Fruit fly (Drosophila melanogaster) whole organism, embryonic: ENCODE data around the gene ato.
A peak's percentile ranks its signal among the peaks of the same experiment; 100 is the strongest.

Experiments
- Abd-B ChIP-seq: fragments of 200-800 bp; sonication (Bioruptor generic); optimal IDR thresholded peaks from 2 replicates; lab custom pipeline; 2018; ENCODE audit warnings: missing biosample characterization, mild to moderate bottlenecking, missing genetic modification characterization, moderate library complexity
- Aef1 ChIP-seq: fragments of 200-800 bp; sonication (Bioruptor generic); IDR thresholded peaks from 3 replicates; pipeline ENCODE4 v1.3.6; 2022; ENCODE audit warnings: missing biosample characterization, missing genetic modification characterization
- Antp ChIP-seq: fragments of 200-800 bp; sonication (Bioruptor generic); optimal IDR thresholded peaks from 3 replicates; lab custom pipeline; 2016; ENCODE audit warnings: missing biosample characterization, missing genetic modification characterization
- BEAF-32 ChIP-seq: fragments of 200-800 bp; sonication (Bioruptor generic); optimal IDR thresholded peaks from 3 replicates; lab custom pipeline; 2017; ENCODE audit warnings: missing biosample characterization, missing genetic modification characterization, mild to moderate bottlenecking, moderate library complexity, missing genetic modification reagents
- CG10462 ChIP-seq: fragments of 200-800 bp; sonication (Bioruptor generic); optimal IDR thresholded peaks from 2 replicates; lab custom pipeline; 2016; ENCODE audit warnings: missing biosample characterization, missing genetic modification characterization
- CG10565 ChIP-seq: fragments of 200-800 bp; sonication (Bioruptor generic); optimal IDR thresholded peaks from 3 replicates; lab custom pipeline; 2016; ENCODE audit warnings: missing biosample characterization, mild to moderate bottlenecking, missing genetic modification characterization
- CG11456 ChIP-seq: fragments of 200-800 bp; sonication (Bioruptor generic); IDR thresholded peaks from 3 replicates; pipeline ENCODE4 v1.3.6; 2022; ENCODE audit warnings: missing biosample characterization, missing genetic modification characterization
- CG11695 ChIP-seq: fragments of 200-800 bp; sonication (Bioruptor generic); IDR thresholded peaks from 3 replicates; pipeline ENCODE4 v1.3.6; 2022; ENCODE audit warnings: missing biosample characterization, missing genetic modification characterization
- CG12104 ChIP-seq: fragments of 200-800 bp; sonication (Bioruptor generic); optimal IDR thresholded peaks from 3 replicates; lab custom pipeline; 2016; ENCODE audit warnings: missing biosample characterization, missing genetic modification characterization
- CG12219 ChIP-seq: fragments of 200-800 bp; sonication (Bioruptor generic); optimal IDR thresholded peaks from 3 replicates; lab custom pipeline; 2018; ENCODE audit warnings: missing biosample characterization, mild to moderate bottlenecking, missing genetic modification characterization
- CG1233 ChIP-seq: fragments of 200-800 bp; sonication (Bioruptor generic); optimal IDR thresholded peaks from 4 replicates; lab custom pipeline; 2018; ENCODE audit warnings: missing biosample characterization, mild to moderate bottlenecking, missing genetic modification characterization
- CG14441 ChIP-seq: fragments of 200-800 bp; sonication (Bioruptor generic); IDR thresholded peaks from 2 replicates; pipeline ENCODE4 v1.3.6; 2022; ENCODE audit warnings: missing biosample characterization, missing genetic modification characterization
- CG15479 ChIP-seq: fragments of 200-800 bp; sonication (Bioruptor generic); optimal IDR thresholded peaks from 3 replicates; lab custom pipeline; 2019; ENCODE audit warnings: missing biosample characterization, mild to moderate bottlenecking, missing genetic modification characterization, moderate library complexity
- CG1647 ChIP-seq: fragments of 200-800 bp; sonication (Bioruptor generic); optimal IDR thresholded peaks from 3 replicates; lab custom pipeline; 2016; ENCODE audit warnings: missing biosample characterization, missing genetic modification characterization
- CG30431 ChIP-seq: fragments of 200-800 bp; sonication (Bioruptor generic); optimal IDR thresholded peaks from 2 replicates; lab custom pipeline; 2017; ENCODE audit warnings: missing biosample characterization, missing genetic modification characterization
- CG31388 ChIP-seq: fragments of 200-800 bp; sonication (Bioruptor generic); optimal IDR thresholded peaks from 2 replicates; lab custom pipeline; 2016; ENCODE audit warnings: missing biosample characterization, missing genetic modification characterization
- CG31441 ChIP-seq: fragments of 200-800 bp; sonication (Bioruptor generic); IDR thresholded peaks from 2 replicates; pipeline ENCODE4 v1.3.6; 2022; ENCODE audit warnings: missing biosample characterization, missing genetic modification characterization
- CG4424 ChIP-seq: fragments of 200-800 bp; sonication (Bioruptor generic); optimal IDR thresholded peaks from 3 replicates; lab custom pipeline; 2016; ENCODE audit warnings: missing biosample characterization, missing genetic modification characterization
- CG4617 ChIP-seq: fragments of 200-800 bp; sonication (Bioruptor generic); optimal IDR thresholded peaks from 3 replicates; lab custom pipeline; 2016; ENCODE audit warnings: missing biosample characterization, missing genetic modification characterization, borderline replicate concordance
- CG6254 ChIP-seq: fragments of 200-800 bp; sonication (Bioruptor generic); optimal IDR thresholded peaks from 3 replicates; lab custom pipeline; 2017; ENCODE audit warnings: mild to moderate bottlenecking, missing biosample characterization, missing genetic modification reagents, missing genetic modification characterization
- CTCF ChIP-seq: fragments of 200-800 bp; sonication (Bioruptor generic); optimal IDR thresholded peaks from 2 replicates; lab custom pipeline; 2017; ENCODE audit warnings: missing biosample characterization, mild to moderate bottlenecking, missing genetic modification characterization, moderate library complexity
- D19A ChIP-seq: fragments of 200-800 bp; optimal IDR thresholded peaks from 3 replicates; lab custom pipeline; 2019; ENCODE audit warnings: missing biosample characterization, mild to moderate bottlenecking, missing genetic modification characterization, moderate library complexity
- Elba2 ChIP-seq: fragments of 200-800 bp; sonication (Bioruptor generic); optimal IDR thresholded peaks from 3 replicates; lab custom pipeline; 2016; ENCODE audit warnings: missing biosample characterization, missing genetic modification characterization
- Hmx ChIP-seq: fragments of 200-800 bp; sonication (Bioruptor generic); optimal IDR thresholded peaks from 2 replicates; lab custom pipeline; 2016; ENCODE audit warnings: missing biosample characterization, missing genetic modification characterization
- Hr39 ChIP-seq: fragments of >200 bp; optimal IDR thresholded peaks from 2 replicates; lab custom pipeline; 2017
- MBD-R2 ChIP-seq: fragments of 200-800 bp; sonication (Bioruptor generic); IDR thresholded peaks from 2 replicates; pipeline ENCODE4 v1.3.6; 2022; ENCODE audit warnings: missing biosample characterization, missing genetic modification characterization
- Max ChIP-seq: fragments of 200-800 bp; sonication (Bioruptor generic); optimal IDR thresholded peaks from 2 replicates; lab custom pipeline; 2016; ENCODE audit warnings: missing biosample characterization, mild to moderate bottlenecking, missing genetic modification characterization
- Mrtf ChIP-seq: fragments of 200-800 bp; sonication (Bioruptor generic); IDR thresholded peaks from 3 replicates; pipeline ENCODE4 v1.3.6; 2022; ENCODE audit warnings: missing biosample characterization, missing genetic modification characterization
- ac ChIP-seq: fragments of 200-800 bp; sonication (Bioruptor generic); optimal IDR thresholded peaks from 3 replicates; lab custom pipeline; 2017; ENCODE audit warnings: missing biosample characterization, mild to moderate bottlenecking, missing genetic modification characterization
- ap ChIP-seq: fragments of 200-800 bp; sonication (Bioruptor generic); IDR thresholded peaks from 2 replicates; pipeline ENCODE4 v1.3.6; 2022; ENCODE audit warnings: missing biosample characterization, missing genetic modification characterization
- ato ChIP-seq: fragments of 200-800 bp; sonication (Bioruptor generic); IDR thresholded peaks from 2 replicates; pipeline ENCODE4 v1.3.6; 2022; ENCODE audit warnings: missing biosample characterization, missing genetic modification characterization; ENCODE audit not compliant: partially characterized antibody
- az2 ChIP-seq: fragments of 200-800 bp; sonication (Bioruptor generic); optimal IDR thresholded peaks from 3 replicates; lab custom pipeline; 2016; ENCODE audit warnings: missing biosample characterization, missing genetic modification characterization
- chinmo ChIP-seq: fragments of 200-800 bp; sonication (Bioruptor generic); IDR thresholded peaks from 4 replicates; pipeline ENCODE4 v1.3.6; 2022; ENCODE audit warnings: missing biosample characterization, missing genetic modification characterization; ENCODE audit not compliant: partially characterized antibody
- dimm ChIP-seq: fragments of 200-800 bp; sonication (Bioruptor generic); IDR thresholded peaks from 2 replicates; pipeline ENCODE4 v1.3.6; 2022; ENCODE audit warnings: missing biosample characterization, missing genetic modification characterization
- dm ChIP-seq: fragments of 200-800 bp; sonication (Bioruptor generic); optimal IDR thresholded peaks from 3 replicates; lab custom pipeline; 2016; ENCODE audit warnings: missing biosample characterization, missing genetic modification characterization
- dmrt11E ChIP-seq: fragments of 200-800 bp; sonication (Bioruptor generic); optimal IDR thresholded peaks from 3 replicates; lab custom pipeline; 2018; ENCODE audit warnings: missing biosample characterization, mild to moderate bottlenecking, missing genetic modification characterization, moderate library complexity
- emc ChIP-seq: fragments of 200-800 bp; sonication (Bioruptor generic); optimal IDR thresholded peaks from 2 replicates; lab custom pipeline; 2016; ENCODE audit warnings: missing biosample characterization, missing genetic modification characterization
- fru ChIP-seq: fragments of >200 bp; optimal IDR thresholded peaks from 2 replicates; lab custom pipeline; 2017
- gcm ChIP-seq: fragments of 200-800 bp; sonication (Bioruptor generic); optimal IDR thresholded peaks from 2 replicates; lab custom pipeline; 2019; ENCODE audit warnings: missing biosample characterization, mild to moderate bottlenecking, missing genetic modification characterization, moderate library complexity
- her ChIP-seq: fragments of 200-800 bp; sonication (Bioruptor generic); optimal IDR thresholded peaks from 2 replicates; lab custom pipeline; 2016; ENCODE audit warnings: missing biosample characterization, missing genetic modification characterization
- jigr1 ChIP-seq: fragments of 200-800 bp; sonication (Bioruptor generic); IDR thresholded peaks from 3 replicates; pipeline ENCODE4 v1.3.6; 2022; ENCODE audit warnings: missing biosample characterization, missing genetic modification characterization
- lbe ChIP-seq: fragments of 200-800 bp; sonication (Bioruptor generic); optimal IDR thresholded peaks from 2 replicates; lab custom pipeline; 2016; ENCODE audit warnings: missing biosample characterization, mild to moderate bottlenecking, missing genetic modification characterization
- lilli ChIP-seq: fragments of 200-800 bp; sonication (Bioruptor generic); optimal IDR thresholded peaks from 3 replicates; lab custom pipeline; 2016; ENCODE audit warnings: missing biosample characterization, missing genetic modification characterization
- pum ChIP-seq: fragments of 200-800 bp; sonication (Bioruptor generic); optimal IDR thresholded peaks from 2 replicates; lab custom pipeline; 2016; ENCODE audit warnings: missing biosample characterization, missing genetic modification characterization
- repo ChIP-seq: fragments of 200-800 bp; sonication (Bioruptor generic); optimal IDR thresholded peaks from 2 replicates; lab custom pipeline; 2016; ENCODE audit warnings: missing biosample characterization, missing genetic modification characterization
- salm ChIP-seq: fragments of 200-800 bp; sonication (Bioruptor generic); optimal IDR thresholded peaks from 2 replicates; lab custom pipeline; 2018; ENCODE audit warnings: missing biosample characterization, mild to moderate bottlenecking, missing genetic modification characterization
- sna ChIP-seq: fragments of 200-800 bp; sonication (Bioruptor generic); IDR thresholded peaks from 2 replicates; pipeline ENCODE4 v1.3.6; 2022; ENCODE audit warnings: missing biosample characterization, missing genetic modification characterization; ENCODE audit not compliant: partially characterized antibody
- sob ChIP-seq: fragments of 200-800 bp; sonication (Bioruptor generic); IDR thresholded peaks from 2 replicates; pipeline ENCODE4 v1.3.6; 2022; ENCODE audit warnings: missing biosample characterization, missing genetic modification characterization
- stc ChIP-seq: fragments of 200-800 bp; sonication (Bioruptor generic); IDR thresholded peaks from 2 replicates; pipeline ENCODE4 v1.3.6; 2022; ENCODE audit warnings: missing biosample characterization, missing genetic modification characterization
- tio ChIP-seq: fragments of 200-800 bp; sonication (Bioruptor generic); optimal IDR thresholded peaks from 2 replicates; lab custom pipeline; 2017; ENCODE audit warnings: missing biosample characterization, missing genetic modification characterization, inconsistent platforms
- tll ChIP-seq, 2 experiments: fragments of 200-800 bp in 1 of 2; fragments of >200 bp in 1 of 2; sonication (Bioruptor generic) in 1 of 2; optimal IDR thresholded peaks; 2 replicates each; lab custom pipeline; 2017 to 2019; ENCODE audit warnings: missing biosample characterization in 2 of 2, missing genetic modification characterization in 2 of 2, mild to moderate bottlenecking in 1 of 2, moderate library complexity in 1 of 2
- vvl ChIP-seq: fragments of 200-800 bp; sonication (Bioruptor generic); IDR thresholded peaks from 2 replicates; pipeline ENCODE4 v1.3.6; 2022; ENCODE audit warnings: missing biosample characterization, missing genetic modification characterization
- zf30C ChIP-seq: fragments of 200-800 bp; sonication (Bioruptor generic); optimal IDR thresholded peaks from 3 replicates; lab custom pipeline; 2018; ENCODE audit warnings: missing biosample characterization, mild to moderate bottlenecking, missing genetic modification characterization

The ato gene

DNA sequence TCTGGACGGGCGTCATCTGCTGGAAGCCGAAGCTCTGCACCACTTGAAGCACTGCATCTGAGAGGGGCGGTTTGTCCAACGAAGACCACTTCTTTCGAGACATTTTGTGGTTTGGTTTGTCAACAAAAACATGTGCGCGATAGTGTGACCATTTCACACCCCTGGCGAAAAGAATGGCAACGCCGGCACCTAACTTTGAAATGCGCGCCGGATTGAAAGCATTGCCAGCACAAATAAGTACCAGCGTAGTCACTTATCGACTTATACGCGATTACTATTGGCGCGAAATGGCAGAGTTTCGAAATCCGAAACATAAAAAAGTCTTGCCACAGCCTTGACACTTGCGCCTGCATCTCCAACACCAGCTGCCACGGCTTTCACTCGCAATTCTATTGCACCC lies 8.1 kb upstream of the ato start, which contains the start of gene CG9630 (continued):
- TF ChIP-seq emc (GFP tag; lab: Kevin White, UChicago) (no peak), Hmx (GFP tag; lab: Kevin White, UChicago) (no peak), her (GFP tag; lab: Kevin White, UChicago) (no peak), lbe (GFP tag; lab: Kevin White, UChicago) (no peak), CG10565 (no peak), vvl (GFP tag; lab: Robert Waterston, UW) (no peak), Aef1 (GFP tag; lab: Robert Waterston, UW) (no peak), zf30C (GFP tag; lab: Kevin White, UChicago) (no peak), salm (no peak), chinmo (GFP tag; lab: Robert Waterston, UW) (no peak), tll (GFP tag; optimal IDR thresholded peaks at IDR 0.05; lab: Kevin White, UChicago) (peak in 1 of 2 experiments; percentile 32), repo (GFP tag; lab: Kevin White, UChicago) (no peak), BEAF-32 (peak; percentile 72), CG15479 (GFP tag; lab: Kevin White, UChicago) (no peak), CG31441 (no peak), dmrt11E (tag; lab: Kevin White, UChicago) (no peak), CG4617 (GFP tag; lab: Kevin White, UChicago) (peak; percentile 61), CG31388 (GFP tag; lab: Kevin White, UChicago) (no peak), D19A (tag; lab: Kevin White, UChicago) (no peak), CG1647 (GFP tag; lab: Kevin White, UChicago) (no peak), sna (peak; percentile 71; the same call in 1 of the 2 replicates), jigr1 (GFP tag; lab: Robert Waterston, UW) (no peak), Antp (GFP tag; lab: Kevin White, UChicago) (no peak), gcm (GFP tag; lab: Kevin White, UChicago) (no peak), Abd-B (no peak), az2 (GFP tag; lab: Kevin White, UChicago) (no peak), MBD-R2 (GFP tag; lab: Robert Waterston, UW) (peak; percentile 88), CG14441 (GFP tag; lab: Robert Waterston, UW) (no peak), Hr39 (lab: Kevin White, UChicago) (no peak), ap (GFP tag; lab: Robert Waterston, UW) (no peak), CTCF (GFP tag; lab: Kevin White, UChicago) (peak; percentile 40), fru (lab: Kevin White, UChicago) (no peak), CG4424 (no peak), dimm (no peak), lilli (GFP tag; lab: Kevin White, UChicago) (no peak), ac (no peak), sob (GFP tag; lab: Robert Waterston, UW) (no peak), CG12219 (GFP tag; lab: Kevin White, UChicago) (no peak), CG10462 (GFP tag; lab: Kevin White, UChicago) (no peak), stc (GFP tag; lab: Robert Waterston, UW) (no peak), dm (peak; percentile 98), ato (GFP tag; lab: Robert Waterston, UW) (peak; percentile 87), Max (GFP tag; lab: Kevin White, UChicago) (peak; percentile 88), tio (no peak), Mrtf (no peak), CG11695 (GFP tag; lab: Robert Waterston, UW) (no peak), CG30431 (GFP tag; lab: Kevin White, UChicago) (no peak), CG6254 (GFP tag; lab: Kevin White, UChicago) (no peak), CG11456 (GFP tag; lab: Robert Waterston, UW) (no peak), CG1233 (GFP tag; lab: Kevin White, UChicago) (no peak), pum (GFP tag; lab: Kevin White, UChicago) (no peak), Elba2 (peak; percentile 79), CG12104 (GFP tag; lab: Kevin White, UChicago) (no peak)
